Worm (Caenorhabditis elegans) whole organism, early embryonic: Measurements from ENCODE around the gene ttr-24.

Source experiments
- ama-1 ChIP-seq: fragments of 150-350 bp; optimal IDR thresholded peaks from 2 replicates; lab custom pipeline; 2014
- tra-4 ChIP-seq: sonication (generic microtip); optimal IDR thresholded peaks from 2 replicates; lab custom pipeline; 2017; ENCODE audit warnings: missing genetic modification characterization, missing compliant biosample characterization

- no peak for TF ChIP-seq ama-1 (lab: Kevin White, UChicago)
- TF ChIP-seq tra-4 (tag; lab: Kevin White, UChicago): no peak
Observed at ce11 chrV:18511847-18512246, 44.6 kb downstream of the ttr-24 start.
